Fruit fly (Drosophila melanogaster): Measurements from ENCODE around the gene Naa30B.

- TF ChIP-seq Crg-1 (GFP tag; optimal IDR thresholded peaks at IDR 0.05) (no peak), pad (GFP tag; optimal IDR thresholded peaks at IDR 0.05) (no peak), CG7045 (GFP tag; optimal IDR thresholded peaks at IDR 0.05) (no peak), CG12768 (GFP tag; optimal IDR thresholded peaks at IDR 0.05) (no peak), toe (GFP tag; optimal IDR thresholded peaks at IDR 0.05) (no peak), CG11617 (GFP tag; optimal IDR thresholded peaks at IDR 0.05) (no peak), CG14711 (tag; optimal IDR thresholded peaks at IDR 0.05) (no peak), kay (GFP tag; ENCODE audit: borderline replicate concordance) (no peak), cic (GFP tag; optimal IDR thresholded peaks at IDR 0.05) (no peak)
These were observed at the start of gene Naa30B for dm6 chr3L:1471960-1472359.

All from whole organism, adult.